Fruit fly (Drosophila melanogaster) S2 (cell line): ENCODE results near the gene CG32625.

Source experiments
- CG8478 ChIP-seq: fragments of >200 bp; optimal IDR thresholded peaks from 2 replicates; lab custom pipeline; 2018
- CTCF ChIP-seq, 2 experiments: fragments of >200 bp; optimal IDR thresholded peaks; 2 replicates each; lab custom pipeline; 2018

- TF ChIP-seq CG8478 (no peak), CTCF (optimal IDR thresholded peaks at IDR 0.05; lab: Kevin White, UChicago) (no peak)
These were observed 2.1 kb downstream of the CG32625 start for dm6 chrX:13754476-13754875.
